Fruit fly (Drosophila melanogaster) whole organism, embryonic: ENCODE data around the gene Trm7-34.

Source experiments
- Atf-2 ChIP-seq: fragments of 200-800 bp; sonication (Bioruptor generic); optimal IDR thresholded peaks from 2 replicates; lab custom pipeline; 2016; ENCODE audit warnings: missing biosample characterization, missing genetic modification characterization
- CG13287 ChIP-seq: fragments of 200-800 bp; sonication (Bioruptor generic); IDR thresholded peaks from 2 replicates; pipeline ENCODE4 v1.3.6; 2022; ENCODE audit warnings: missing biosample characterization, missing genetic modification characterization; ENCODE audit not compliant: partially characterized antibody
- CG13296 ChIP-seq: fragments of 200-800 bp; sonication (Bioruptor generic); optimal IDR thresholded peaks from 3 replicates; lab custom pipeline; 2018; ENCODE audit warnings: missing biosample characterization, mild to moderate bottlenecking, missing genetic modification characterization
- CG15073 ChIP-seq: fragments of 200-800 bp; sonication (Bioruptor generic); optimal IDR thresholded peaks from 2 replicates; lab custom pipeline; 2016; ENCODE audit warnings: missing biosample characterization, missing genetic modification characterization
- CG16779 ChIP-seq: fragments of 200-800 bp; sonication (Bioruptor generic); IDR thresholded peaks from 2 replicates; pipeline ENCODE4 v1.3.6; 2022; ENCODE audit warnings: missing biosample characterization, missing genetic modification characterization
- CG1832 ChIP-seq: fragments of 200-800 bp; sonication (Bioruptor generic); optimal IDR thresholded peaks from 2 replicates; lab custom pipeline; 2017; ENCODE audit warnings: missing biosample characterization, mild to moderate bottlenecking, missing genetic modification characterization, inconsistent platforms
- CG18476 ChIP-seq: fragments of 200-800 bp; sonication (Bioruptor generic); optimal IDR thresholded peaks from 2 replicates; lab custom pipeline; 2016; ENCODE audit warnings: missing biosample characterization, mild to moderate bottlenecking, missing genetic modification characterization
- CG2712 ChIP-seq: fragments of 200-800 bp; optimal IDR thresholded peaks from 3 replicates; lab custom pipeline; 2019; ENCODE audit warnings: missing biosample characterization, mild to moderate bottlenecking, missing genetic modification characterization, moderate library complexity
- CG31365 ChIP-seq: fragments of 200-800 bp; sonication (Bioruptor generic); optimal IDR thresholded peaks from 2 replicates; lab custom pipeline; 2018; ENCODE audit warnings: missing biosample characterization, mild to moderate bottlenecking, missing genetic modification characterization
- CG31388 ChIP-seq: fragments of 200-800 bp; sonication (Bioruptor generic); optimal IDR thresholded peaks from 2 replicates; lab custom pipeline; 2016; ENCODE audit warnings: missing biosample characterization, missing genetic modification characterization
- CG7839 ChIP-seq: fragments of 200-800 bp; sonication (Bioruptor generic); optimal IDR thresholded peaks from 3 replicates; lab custom pipeline; 2018; ENCODE audit warnings: missing biosample characterization, mild to moderate bottlenecking, missing genetic modification characterization, moderate library complexity
- CG9727 ChIP-seq: fragments of 200-800 bp; sonication (Bioruptor generic); optimal IDR thresholded peaks from 3 replicates; lab custom pipeline; 2017; ENCODE audit warnings: missing biosample characterization, mild to moderate bottlenecking, missing genetic modification characterization
- CoRest ChIP-seq: fragments of 200-800 bp; sonication (Bioruptor generic); optimal IDR thresholded peaks from 3 replicates; lab custom pipeline; 2018; ENCODE audit warnings: missing biosample characterization, mild to moderate bottlenecking, missing genetic modification characterization, moderate library complexity
- Dek ChIP-seq: fragments of 200-800 bp; sonication (Bioruptor generic); optimal IDR thresholded peaks from 3 replicates; lab custom pipeline; 2019; ENCODE audit warnings: missing biosample characterization, mild to moderate bottlenecking, missing genetic modification characterization, moderate library complexity
- Doc3 ChIP-seq: fragments of 200-800 bp; sonication (Bioruptor generic); IDR thresholded peaks from 3 replicates; pipeline ENCODE4 v1.3.6; 2022; ENCODE audit warnings: missing biosample characterization, missing genetic modification characterization; ENCODE audit not compliant: partially characterized antibody
- E2f1 ChIP-seq: fragments of 200-800 bp; sonication (Bioruptor generic); IDR thresholded peaks from 2 replicates; pipeline ENCODE4 v1.3.6; 2022; ENCODE audit warnings: missing biosample characterization, missing genetic modification characterization
- Ets65A ChIP-seq: fragments of 200-800 bp; sonication (Bioruptor generic); peaks from one replicate; lab custom pipeline; 2016; ENCODE audit warnings: missing biosample characterization, missing genetic modification characterization
- HHEX ChIP-seq: fragments of 200-800 bp; sonication (Bioruptor generic); optimal IDR thresholded peaks from 3 replicates; lab custom pipeline; 2017; ENCODE audit warnings: missing biosample characterization, mild to moderate bottlenecking, missing genetic modification characterization, missing genetic modification reagents
- Hey ChIP-seq: fragments of 200-800 bp; sonication (Bioruptor generic); optimal IDR thresholded peaks from 3 replicates; lab custom pipeline; 2018; ENCODE audit warnings: missing biosample characterization, mild to moderate bottlenecking, missing genetic modification characterization
- Hr51 ChIP-seq, 2 experiments: fragments of 200-800 bp; sonication (Bioruptor generic); optimal IDR thresholded peaks; 2 replicates in 1 of 2; 3 replicates in 1 of 2; lab custom pipeline; 2016 to 2018; ENCODE audit warnings: missing biosample characterization in 2 of 2, missing genetic modification characterization in 2 of 2, mild to moderate bottlenecking in 1 of 2, moderate library complexity in 1 of 2
- Hr78 ChIP-seq, 2 experiments: fragments of 200-800 bp in 1 of 2; fragments of >200 bp in 1 of 2; sonication (Bioruptor generic) in 1 of 2; optimal IDR thresholded peaks; 2 replicates each; lab custom pipeline; 2017 to 2019; ENCODE audit warnings: missing biosample characterization in 2 of 2, missing genetic modification characterization in 2 of 2, mild to moderate bottlenecking in 1 of 2, moderate library complexity in 1 of 2
- MESR4 ChIP-seq: fragments of 200-800 bp; sonication (Bioruptor generic); optimal IDR thresholded peaks from 2 replicates; lab custom pipeline; 2018; ENCODE audit warnings: missing biosample characterization, mild to moderate bottlenecking, missing genetic modification characterization, moderate library complexity
- Neu2 ChIP-seq: fragments of 200-800 bp; sonication (Bioruptor generic); optimal IDR thresholded peaks from 3 replicates; lab custom pipeline; 2016; ENCODE audit warnings: missing biosample characterization, missing genetic modification characterization, borderline replicate concordance
- Ptx1 ChIP-seq: fragments of 200-800 bp; sonication (Bioruptor generic); IDR thresholded peaks from 2 replicates; pipeline ENCODE4 v1.3.6; 2022; ENCODE audit warnings: missing biosample characterization, missing genetic modification characterization
- abd-A ChIP-seq: fragments of 200-800 bp; sonication (Bioruptor generic); optimal IDR thresholded peaks from 3 replicates; lab custom pipeline; 2019; ENCODE audit warnings: missing biosample characterization, mild to moderate bottlenecking, missing genetic modification characterization, moderate library complexity
- br ChIP-seq: fragments of >200 bp; optimal IDR thresholded peaks from 2 replicates; lab custom pipeline; 2017
- cato ChIP-seq: fragments of 200-800 bp; sonication (Bioruptor generic); optimal IDR thresholded peaks from 2 replicates; lab custom pipeline; 2016; ENCODE audit warnings: missing biosample characterization, missing genetic modification characterization, borderline replicate concordance
- chm ChIP-seq: fragments of 200-800 bp; sonication (Bioruptor generic); IDR thresholded peaks from 2 replicates; pipeline ENCODE4 v1.3.6; 2022; ENCODE audit warnings: missing biosample characterization, missing genetic modification characterization
- danr ChIP-seq: fragments of 200-800 bp; sonication (Bioruptor generic); IDR thresholded peaks from 2 replicates; pipeline ENCODE4 v1.3.6; 2022; ENCODE audit warnings: missing biosample characterization, missing genetic modification characterization
- emc ChIP-seq: fragments of 200-800 bp; sonication (Bioruptor generic); optimal IDR thresholded peaks from 2 replicates; lab custom pipeline; 2016; ENCODE audit warnings: missing biosample characterization, missing genetic modification characterization
- eve ChIP-seq, 2 experiments: fragments of >200 bp; optimal IDR thresholded peaks; 2 replicates each; lab custom pipeline; 2017; ENCODE audit warnings: missing biosample characterization in 2 of 2, missing genetic modification characterization in 2 of 2
- ftz-f1 ChIP-seq: fragments of 200-800 bp; sonication (Bioruptor generic); optimal IDR thresholded peaks from 2 replicates; lab custom pipeline; 2016; ENCODE audit warnings: missing biosample characterization, missing genetic modification characterization
- fu2 ChIP-seq: fragments of 200-800 bp; sonication (Bioruptor generic); optimal IDR thresholded peaks from 2 replicates; lab custom pipeline; 2016; ENCODE audit warnings: missing biosample characterization, missing genetic modification characterization
- gcm ChIP-seq: fragments of 200-800 bp; sonication (Bioruptor generic); optimal IDR thresholded peaks from 2 replicates; lab custom pipeline; 2019; ENCODE audit warnings: missing biosample characterization, mild to moderate bottlenecking, missing genetic modification characterization, moderate library complexity
- gsb ChIP-seq: fragments of 200-800 bp; sonication (Bioruptor generic); IDR thresholded peaks from 2 replicates; pipeline ENCODE4 v1.3.6; 2022; ENCODE audit warnings: missing biosample characterization, missing genetic modification characterization
- hbn ChIP-seq: fragments of 200-800 bp; sonication (Bioruptor generic); IDR thresholded peaks from 2 replicates; pipeline ENCODE4 v1.3.6; 2022; ENCODE audit warnings: missing biosample characterization, missing genetic modification characterization; ENCODE audit not compliant: partially characterized antibody
- hkb ChIP-seq, 2 experiments: fragments of 200-800 bp in 1 of 2; fragments of >200 bp in 1 of 2; sonication (Bioruptor generic) in 1 of 2; IDR thresholded peaks in 1 of 2; optimal IDR thresholded peaks in 1 of 2; 2 replicates each; pipeline versions ENCODE4 v1.3.6 to Lab custom; 2017 to 2022; ENCODE audit warnings: missing biosample characterization in 1 of 2, missing genetic modification characterization in 1 of 2
- ind ChIP-seq: fragments of 200-800 bp; sonication (Bioruptor generic); optimal IDR thresholded peaks from 3 replicates; lab custom pipeline; 2016; ENCODE audit warnings: missing biosample characterization, missing genetic modification characterization
- jigr1 ChIP-seq: fragments of 200-800 bp; sonication (Bioruptor generic); IDR thresholded peaks from 3 replicates; pipeline ENCODE4 v1.3.6; 2022; ENCODE audit warnings: missing biosample characterization, missing genetic modification characterization
- jing ChIP-seq: fragments of 200-800 bp; sonication (Bioruptor generic); optimal IDR thresholded peaks from 2 replicates; lab custom pipeline; 2018; ENCODE audit warnings: missing biosample characterization, mild to moderate bottlenecking, missing genetic modification characterization
- kay ChIP-seq: fragments of 200-800 bp; sonication (Bioruptor generic); optimal IDR thresholded peaks from 2 replicates; lab custom pipeline; 2016; ENCODE audit warnings: missing biosample characterization, missing genetic modification characterization
- klu ChIP-seq: fragments of 200-800 bp; sonication (Bioruptor generic); IDR thresholded peaks from 2 replicates; pipeline ENCODE4 v1.3.6; 2022; ENCODE audit warnings: missing biosample characterization, missing genetic modification characterization
- nau ChIP-seq: fragments of 200-800 bp; sonication (Bioruptor generic); optimal IDR thresholded peaks from 3 replicates; lab custom pipeline; 2017; ENCODE audit warnings: missing biosample characterization, mild to moderate bottlenecking, missing genetic modification characterization, missing genetic modification reagents
- prd ChIP-seq, 3 experiments: fragments of >200 bp in 2 of 3; fragments of 200-800 bp in 1 of 3; sonication (Bioruptor generic) in 1 of 3; optimal IDR thresholded peaks in 2 of 3; IDR thresholded peaks in 1 of 3; 2 replicates in 2 of 3; 3 replicates in 1 of 3; pipeline versions ENCODE4 v1.3.6 to Lab custom; 2017 to 2022; ENCODE audit warnings: missing biosample characterization in 1 of 3, missing genetic modification characterization in 1 of 3
- run ChIP-seq: fragments of 200-800 bp; sonication (Bioruptor generic); optimal IDR thresholded peaks from 3 replicates; lab custom pipeline; 2018; ENCODE audit warnings: missing biosample characterization, mild to moderate bottlenecking, missing genetic modification characterization
- shn ChIP-seq: fragments of 200-800 bp; sonication (Bioruptor generic); optimal IDR thresholded peaks from 3 replicates; lab custom pipeline; 2016; ENCODE audit warnings: missing biosample characterization, missing genetic modification characterization
- sima ChIP-seq: fragments of 200-800 bp; sonication (Bioruptor generic); optimal IDR thresholded peaks from 2 replicates; lab custom pipeline; 2016; ENCODE audit warnings: missing biosample characterization, missing genetic modification characterization
- slbo ChIP-seq: fragments of 200-800 bp; sonication (Bioruptor generic); IDR thresholded peaks from 2 replicates; pipeline ENCODE4 v1.3.6; 2022; ENCODE audit warnings: missing biosample characterization, missing genetic modification characterization
- toy ChIP-seq: fragments of 200-800 bp; sonication (Bioruptor generic); IDR thresholded peaks from 2 replicates; pipeline ENCODE4 v1.3.6; 2022; ENCODE audit warnings: missing biosample characterization, missing genetic modification characterization
- ttk ChIP-seq: fragments of 200-800 bp; sonication (Bioruptor generic); IDR thresholded peaks from 2 replicates; pipeline ENCODE4 v2.1.2; 2022; ENCODE audit warnings: missing biosample characterization, missing genetic modification characterization
- zfh1 ChIP-seq: fragments of 200-800 bp; sonication (Bioruptor generic); IDR thresholded peaks from 3 replicates; pipeline ENCODE4 v1.3.6; 2022; ENCODE audit warnings: missing biosample characterization, missing genetic modification characterization

Gene Trm7-34

DNA sequence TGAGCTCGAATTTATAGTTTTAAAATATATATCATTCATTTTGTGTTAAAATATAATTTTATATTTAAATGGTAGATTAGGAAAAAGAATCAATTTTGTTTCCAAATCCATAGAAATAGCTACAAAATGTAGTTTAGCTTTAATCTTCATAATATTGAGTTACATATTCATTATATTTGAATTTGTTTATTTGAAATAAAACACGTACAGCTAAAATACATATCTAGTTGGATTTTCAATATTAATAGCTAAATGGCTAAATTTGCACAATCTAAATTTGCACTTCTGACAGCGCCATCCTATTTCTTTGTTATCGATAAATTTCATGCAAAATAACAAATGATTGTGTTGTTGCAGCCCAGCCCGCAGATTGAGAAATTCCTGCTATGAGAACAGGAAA lies 270 bp upstream of the Trm7-34 start, which contains the start of gene Usp8 (continued):
- TF ChIP-seq fu2 (GFP tag; lab: Kevin White, UChicago): no peak
- TF ChIP-seq HHEX (GFP tag; lab: Kevin White, UChicago): no peak
- no peak for TF ChIP-seq nau (GFP tag; lab: Kevin White, UChicago)
- TF ChIP-seq CG31388 (GFP tag; lab: Kevin White, UChicago): no peak
- no peak for TF ChIP-seq MESR4 (GFP tag; lab: Kevin White, UChicago)
- TF ChIP-seq CG16779: no peak
- no peak for TF ChIP-seq CG13296 (GFP tag; lab: Kevin White, UChicago)
- peak; percentile 25; the same call in 1 of the 2 replicates for TF ChIP-seq Ptx1 (GFP tag; lab: Robert Waterston, UW)
- no peak for TF ChIP-seq E2f1 (GFP tag; lab: Robert Waterston, UW)
- TF ChIP-seq Hr78 (GFP tag; optimal IDR thresholded peaks at IDR 0.05; lab: Kevin White, UChicago): no peak
- TF ChIP-seq jing (GFP tag; lab: Kevin White, UChicago): no peak
- TF ChIP-seq ind (GFP tag; lab: Kevin White, UChicago): no peak
- TF ChIP-seq eve (GFP tag; optimal IDR thresholded peaks at IDR 0.05; lab: Kevin White, UChicago): no peak
- peak; percentile 23 for TF ChIP-seq gcm (GFP tag; lab: Kevin White, UChicago)
- TF ChIP-seq ftz-f1 (GFP tag; lab: Kevin White, UChicago): no peak
- TF ChIP-seq Doc3: no peak
- peak; percentile 42 for TF ChIP-seq CG9727
- TF ChIP-seq chm (GFP tag; lab: Robert Waterston, UW): no peak
- TF ChIP-seq sima (GFP tag; lab: Kevin White, UChicago): no peak
- peak; percentile 68 for TF ChIP-seq CoRest (tag; lab: Kevin White, UChicago)
- TF ChIP-seq klu (GFP tag; lab: Robert Waterston, UW): no peak
- no peak for TF ChIP-seq CG1832 (GFP tag; lab: Kevin White, UChicago)
- TF ChIP-seq cato (GFP tag; lab: Kevin White, UChicago): no peak
- no peak for TF ChIP-seq Atf-2 (GFP tag; lab: Kevin White, UChicago)
- TF ChIP-seq CG18476 (GFP tag; lab: Kevin White, UChicago): no peak
- TF ChIP-seq CG31365 (tag; lab: Kevin White, UChicago): no peak
- peak; percentile 45 for TF ChIP-seq Dek (tag; lab: Kevin White, UChicago)
- TF ChIP-seq ttk (GFP tag; lab: Robert Waterston, UW): no peak
- peak; percentile 39; the same call in 1 of the 2 replicates for TF ChIP-seq slbo (GFP tag; lab: Robert Waterston, UW)
- no peak for TF ChIP-seq hkb (optimal IDR thresholded peaks at IDR 0.05; lab: Kevin White, UChicago)
- TF ChIP-seq hkb (GFP tag; IDR thresholded peaks at IDR 0.05; lab: Robert Waterston, UW): no peak
- no peak for TF ChIP-seq toy (GFP tag; lab: Robert Waterston, UW)
- no peak for TF ChIP-seq jigr1
- no peak for TF ChIP-seq gsb
- no peak for TF ChIP-seq Ets65A (GFP tag; lab: Kevin White, UChicago)
- no peak for TF ChIP-seq CG15073 (GFP tag; lab: Kevin White, UChicago)
- TF ChIP-seq kay (GFP tag; lab: Kevin White, UChicago): no peak
- no peak for TF ChIP-seq CG7839 (tag; lab: Kevin White, UChicago)
- no peak for TF ChIP-seq Neu2 (GFP tag; lab: Kevin White, UChicago)
- TF ChIP-seq danr: no peak
- no peak for TF ChIP-seq shn (GFP tag; lab: Kevin White, UChicago)
- TF ChIP-seq hbn (GFP tag; lab: Robert Waterston, UW): no peak
- TF ChIP-seq zfh1 (GFP tag; lab: Robert Waterston, UW): no peak
- no peak for TF ChIP-seq abd-A
- TF ChIP-seq CG2712 (tag; lab: Kevin White, UChicago): peak; percentile 66
- TF ChIP-seq Hey (tag; lab: Kevin White, UChicago): no peak
- no peak for TF ChIP-seq emc
- TF ChIP-seq run (tag; lab: Kevin White, UChicago): no peak
- no peak for TF ChIP-seq prd (optimal IDR thresholded peaks at IDR 0.05; lab: Kevin White, UChicago)
- TF ChIP-seq prd (GFP tag; IDR thresholded peaks at IDR 0.05; lab: Robert Waterston, UW): no peak
- no peak for TF ChIP-seq CG13287 (GFP tag; lab: Robert Waterston, UW)
- TF ChIP-seq Hr51 (GFP tag; optimal IDR thresholded peaks at IDR 0.05; lab: Kevin White, UChicago): no peak
- no peak for TF ChIP-seq br (lab: Kevin White, UChicago)
